Worm (Caenorhabditis elegans): ENCODE data around the gene ten-1.

Gene ten-1

DNA sequence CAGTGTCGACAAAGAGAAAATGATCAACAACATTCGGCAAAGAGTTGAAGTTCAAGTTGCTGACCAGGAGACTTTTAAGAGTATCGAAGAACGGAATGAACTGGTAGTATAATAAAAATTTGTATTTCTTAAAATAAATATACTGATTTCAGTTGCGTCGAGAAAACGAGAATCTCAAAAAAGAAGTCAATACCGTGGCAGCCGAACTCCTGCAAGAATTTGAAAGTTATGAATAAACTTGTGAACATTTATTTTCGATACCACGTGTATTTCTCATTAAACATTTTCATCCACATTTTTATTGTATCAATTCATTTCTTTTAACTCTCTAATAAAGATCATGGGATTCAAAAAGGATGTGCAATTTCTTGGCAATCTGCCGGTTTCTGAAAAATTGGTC, 49.3 kb downstream of the ten-1 start, which contains the start of gene K04C2.8:
K04C2.8 (plus strand) TSS at position 301 of the 400 bp plus-strand sequence.
- TF ChIP-seq fkh-10 (GFP tag; optimal IDR thresholded peaks at IDR 0.05), result no peak
- no peak for TF ChIP-seq jun-1 (tag; optimal IDR thresholded peaks at IDR 0.05)
- no peak for TF ChIP-seq fos-1 (tag; optimal IDR thresholded peaks at IDR 0.05)
- TF ChIP-seq lir-3 (tag; optimal IDR thresholded peaks at IDR 0.05; ENCODE audit: poor library complexity), result no peak
- TF ChIP-seq mdl-1 (tag; optimal IDR thresholded peaks at IDR 0.05), result no peak
- no peak for TF ChIP-seq rnt-1 (tag; optimal IDR thresholded peaks at IDR 0.05)
- no peak for TF ChIP-seq vab-15 (tag; optimal IDR thresholded peaks at IDR 0.05)

DNA sequence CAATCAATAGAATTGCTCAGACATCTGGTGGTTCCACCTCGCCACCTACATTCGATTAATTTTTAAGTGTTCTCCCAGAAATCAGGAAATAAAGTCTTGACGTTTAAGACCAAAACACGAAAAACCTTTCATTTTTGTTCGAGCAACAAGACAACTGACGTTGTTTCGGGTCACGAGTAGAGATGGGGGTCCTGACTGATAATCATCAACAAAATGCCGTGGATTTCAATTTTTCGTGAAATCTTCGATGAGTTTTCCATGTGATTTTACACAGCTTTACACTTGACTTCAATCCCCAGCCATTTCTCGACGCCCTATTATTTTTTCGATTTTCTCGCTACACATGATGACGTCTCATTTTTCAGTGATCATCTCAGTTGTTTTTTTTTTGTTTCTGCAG, 50.3 kb downstream of the ten-1 start:
- TF ChIP-seq fkh-10 (GFP tag; optimal IDR thresholded peaks at IDR 0.05), result no peak
- peak; percentile 8 for TF ChIP-seq swsn-7 (tag; optimal IDR thresholded peaks at IDR 0.05)
- TF ChIP-seq fkh-8 (tag; optimal IDR thresholded peaks at IDR 0.05), result peak; percentile 48
- TF ChIP-seq snu-23 (GFP tag; optimal IDR thresholded peaks at IDR 0.05), result peak; percentile 59
- TF ChIP-seq elt-3 (tag; optimal IDR thresholded peaks at IDR 0.05), result no peak
- TF ChIP-seq nhr-47 (tag; optimal IDR thresholded peaks at IDR 0.05), result peak; percentile 9
- no peak for TF ChIP-seq egl-13 (tag; optimal IDR thresholded peaks at IDR 0.05)
- TF ChIP-seq xbp-1 (tag; optimal IDR thresholded peaks at IDR 0.05), result peak; percentile 20
- peak; percentile 66 for TF ChIP-seq lin-14 (GFP tag; optimal IDR thresholded peaks at IDR 0.05)
- peak; percentile 72 for TF ChIP-seq nhr-19 (GFP tag; conservative IDR thresholded peaks at IDR 0.05)
- peak in 1 of 2 experiments; percentile 45 for TF ChIP-seq efl-1 (optimal IDR thresholded peaks at IDR 0.05)
- peak in 1 of 2 experiments; percentile 58 for TF ChIP-seq efl-1 (GFP tag; optimal IDR thresholded peaks at IDR 0.05 in 1 of 2)
- peak; percentile 74 for TF ChIP-seq rnt-1 (tag; optimal IDR thresholded peaks at IDR 0.05)
- peak in 1 of 2 experiments; percentile 35 for TF ChIP-seq mdl-1 (tag; optimal IDR thresholded peaks at IDR 0.05)
- TF ChIP-seq nhr-20 (tag; optimal IDR thresholded peaks at IDR 0.05), result peak; percentile 16
- TF ChIP-seq lin-35 (GFP tag; optimal IDR thresholded peaks at IDR 0.05), result no peak
- peak; percentile 80 for TF ChIP-seq unc-130 (tag; optimal IDR thresholded peaks at IDR 0.05)
- TF ChIP-seq lsy-2 (tag; optimal IDR thresholded peaks at IDR 0.05), result peak; percentile 47 to 62
- peak; percentile 95 for TF ChIP-seq nhr-71 (tag; optimal IDR thresholded peaks at IDR 0.05)

DNA sequence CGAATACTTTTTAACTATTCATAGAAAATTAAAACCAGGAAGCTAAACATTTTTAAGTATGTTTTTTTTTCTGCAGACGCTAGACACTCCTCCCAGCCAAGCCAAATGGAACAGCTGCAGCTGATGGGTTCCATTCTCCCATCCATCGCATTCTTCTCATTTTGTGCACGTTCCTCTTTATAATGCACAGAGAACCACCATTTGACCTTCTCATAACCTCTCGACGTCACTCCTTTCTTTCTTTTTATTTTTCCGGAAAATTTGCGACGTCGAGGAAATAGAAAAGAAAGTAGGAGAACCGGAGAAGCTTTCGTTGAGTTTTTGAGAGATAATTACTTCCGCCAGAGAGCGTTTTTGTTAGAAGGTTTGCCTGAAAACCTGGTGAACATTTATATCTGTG, 50.9 kb downstream of the ten-1 start:
- TF ChIP-seq lin-14 (GFP tag; optimal IDR thresholded peaks at IDR 0.05) (peak; percentile 49), C04F5.9 (tag; optimal IDR thresholded peaks at IDR 0.05) (no peak), tbx-2 (tag; optimal IDR thresholded peaks at IDR 0.05) (peak; percentile 2), rnt-1 (tag; optimal IDR thresholded peaks at IDR 0.05) (peak; percentile 12), nhr-71 (tag; optimal IDR thresholded peaks at IDR 0.05) (no peak), ceh-82 (tag; optimal IDR thresholded peaks at IDR 0.05) (peak in 1 of 3 experiments; percentile 24), ceh-63 (GFP tag; optimal IDR thresholded peaks at IDR 0.05) (no peak)

DNA sequence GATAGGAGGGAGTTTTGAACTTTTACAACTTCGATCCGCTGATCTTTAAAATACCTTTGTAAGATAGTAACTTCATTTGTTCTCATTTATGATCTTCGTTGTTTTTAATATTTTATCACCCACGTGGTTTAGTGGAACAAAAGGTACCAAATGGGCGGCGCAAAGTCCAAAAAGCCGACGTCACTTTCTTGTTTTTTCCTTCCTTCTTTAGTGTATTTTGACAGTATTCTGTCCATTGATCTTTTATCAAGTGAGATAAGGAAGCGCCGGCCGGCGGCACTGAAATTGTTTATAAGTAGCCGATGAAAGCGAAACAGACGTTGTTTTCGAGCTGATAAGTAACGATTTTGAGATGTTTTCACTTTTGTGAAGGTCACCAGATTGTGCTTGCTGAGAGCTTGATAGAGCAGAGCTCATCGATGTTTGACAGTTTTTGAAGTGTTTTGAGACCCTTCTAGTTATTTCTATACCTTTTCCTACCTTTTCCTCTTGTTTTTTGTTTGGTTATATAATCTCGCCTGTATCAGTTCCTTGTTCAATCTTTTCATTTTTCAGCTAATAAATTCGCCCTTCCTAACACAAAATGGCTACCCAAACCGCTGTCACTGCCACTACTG, 51.9 kb downstream of the ten-1 start, which contains the start of gene K04C2.3:
K04C2.3 (plus strand) TSS at position 556 of the 617 bp plus-strand sequence.
- TF ChIP-seq tbx-2 (tag; optimal IDR thresholded peaks at IDR 0.05), result peak; percentile 6
- no peak for TF ChIP-seq ztf-11 (tag; optimal IDR thresholded peaks at IDR 0.05)
- peak in 2 of 6 experiments; percentile 10 for TF ChIP-seq elt-3 (tag; optimal IDR thresholded peaks at IDR 0.05)
- peak; percentile 19 for TF ChIP-seq blmp-1 (tag; optimal IDR thresholded peaks at IDR 0.05)
- TF ChIP-seq egl-13 (tag; optimal IDR thresholded peaks at IDR 0.05), result no peak
- no peak for TF ChIP-seq snu-23 (GFP tag; optimal IDR thresholded peaks at IDR 0.05)
- no peak for TF ChIP-seq nhr-85 (tag)
- peak; percentile 26 for TF ChIP-seq rnt-1 (tag; optimal IDR thresholded peaks at IDR 0.05)
- no peak for TF ChIP-seq nhr-77 (tag; optimal IDR thresholded peaks at IDR 0.05)
- peak; percentile 20 for TF ChIP-seq nhr-71 (tag; optimal IDR thresholded peaks at IDR 0.05)
- TF ChIP-seq pag-3 (tag; optimal IDR thresholded peaks at IDR 0.05; ENCODE audit: borderline replicate concordance, insufficient read depth), result no peak
- TF ChIP-seq nhr-19 (GFP tag; conservative IDR thresholded peaks at IDR 0.05), result peak; percentile 15; the same call in 1 of the 2 replicates
- TF ChIP-seq nhr-12 (tag; optimal IDR thresholded peaks at IDR 0.05), result no peak
- no peak for TF ChIP-seq fos-1 (tag; optimal IDR thresholded peaks at IDR 0.05)
- TF ChIP-seq nhr-84 (tag; optimal IDR thresholded peaks at IDR 0.05), result no peak
- no peak for TF ChIP-seq efl-1 (optimal IDR thresholded peaks at IDR 0.05)
- peak in 1 of 2 experiments; percentile 71 for TF ChIP-seq efl-1 (GFP tag; optimal IDR thresholded peaks at IDR 0.05 in 1 of 2)
- no peak for TF ChIP-seq hlh-4 (tag; optimal IDR thresholded peaks at IDR 0.05)
- TF ChIP-seq unc-86 (tag; optimal IDR thresholded peaks at IDR 0.05), result no peak
- peak; percentile 6 for TF ChIP-seq nhr-20 (tag; optimal IDR thresholded peaks at IDR 0.05)
- TF ChIP-seq ceh-90 (tag; optimal IDR thresholded peaks at IDR 0.05), result no peak
- TF ChIP-seq ceh-88 (GFP tag; IDR thresholded peaks at IDR 0.05), result peak; percentile 28; the same call in 1 of the 2 replicates

Measured in whole organism, L1 larva.